Worm (Caenorhabditis elegans): ENCODE data around the gene C14B4.2.

C14B4.2 gene

ce11 chrV:19308137-19308536 lies 54.3 kb downstream of the C14B4.2 start:
- TF ChIP-seq set-16 (GFP tag; IDR thresholded peaks at IDR 0.05) = peak; percentile 69
- TF ChIP-seq Y48G9A.11 (GFP tag; IDR thresholded peaks at IDR 0.05) = no peak
- no peak for TF ChIP-seq rbr-2 (tag; optimal IDR thresholded peaks at IDR 0.05)
- TF ChIP-seq lin-38 (GFP tag; IDR thresholded peaks at IDR 0.05) = no peak
- no peak for TF ChIP-seq php-3 (GFP tag; IDR thresholded peaks at IDR 0.05)
- no peak for TF ChIP-seq egl-43 (GFP tag; IDR thresholded peaks at IDR 0.05)
- TF ChIP-seq mes-2 (tag; optimal IDR thresholded peaks at IDR 0.05; ENCODE audit: poor library complexity, severe bottlenecking) = no peak
- no peak for TF ChIP-seq F10B5.3 (tag; optimal IDR thresholded peaks at IDR 0.05)
- peak; percentile 45 for TF ChIP-seq aha-1 (tag)
- TF ChIP-seq nhr-111 (GFP tag; optimal IDR thresholded peaks at IDR 0.05) = no peak
- no peak for TF ChIP-seq T26A8.4 (GFP tag; IDR thresholded peaks at IDR 0.05)
- no peak for TF ChIP-seq daf-12 (tag; optimal IDR thresholded peaks at IDR 0.05)
- no peak for TF ChIP-seq ceh-44 (GFP tag; IDR thresholded peaks at IDR 0.05)
- no peak for TF ChIP-seq mdt-29 (GFP tag; IDR thresholded peaks at IDR 0.05)

ce11 chrV:19306906-19307305 lies 55.6 kb downstream of the C14B4.2 start, which contains the start of gene F55C9.15:
TSS of gene F55C9.15 (minus strand) at chrV:19307006.
- no peak for TF ChIP-seq R02D3.7 (tag; optimal IDR thresholded peaks at IDR 0.05)
- TF ChIP-seq T26A8.4 (GFP tag; IDR thresholded peaks at IDR 0.05) = no peak
- no peak for TF ChIP-seq ZK546.5 (tag; optimal IDR thresholded peaks at IDR 0.05)
- no peak for TF ChIP-seq nhr-28 (tag; optimal IDR thresholded peaks at IDR 0.05)
- no peak for TF ChIP-seq ceh-28 (tag; optimal IDR thresholded peaks at IDR 0.05)
- TF ChIP-seq ZK337.2 (GFP tag; IDR thresholded peaks at IDR 0.05) = no peak
- TF ChIP-seq F10B5.3 (tag; optimal IDR thresholded peaks at IDR 0.05) = no peak
- no peak for TF ChIP-seq tra-1 (GFP tag; IDR thresholded peaks at IDR 0.05)
- no peak for TF ChIP-seq pqm-1 (tag; optimal IDR thresholded peaks at IDR 0.05)
- no peak for TF ChIP-seq ceh-82 (tag; optimal IDR thresholded peaks at IDR 0.05)
- no peak for TF ChIP-seq F26F4.8 (GFP tag; conservative IDR thresholded peaks at IDR 0.05)
- TF ChIP-seq gei-8 (GFP tag; optimal IDR thresholded peaks at IDR 0.05) = no peak
- no peak for TF ChIP-seq lin-13 (GFP tag; optimal IDR thresholded peaks at IDR 0.05)
- no peak for TF ChIP-seq egl-27 (tag; optimal IDR thresholded peaks at IDR 0.05)

- peak; percentile 58 for TF ChIP-seq aha-1 (tag)
- no peak for TF ChIP-seq egl-43 (GFP tag; IDR thresholded peaks at IDR 0.05)
- no peak for TF ChIP-seq lin-38 (GFP tag; IDR thresholded peaks at IDR 0.05)
- TF ChIP-seq ceh-28 (tag; optimal IDR thresholded peaks at IDR 0.05) = peak; percentile 25
Observed at ce11 chrV:19303589-19304174, 58.8 kb downstream of the C14B4.2 start, which contains the start of the genes fbxb-63 and fbxb-61. TSS of gene fbxb-63 (minus strand) at chrV:19303730. TSS of gene fbxb-61 (plus strand) at chrV:19304124.

- TF ChIP-seq zag-1 (tag; optimal IDR thresholded peaks at IDR 0.05) (no peak), lin-29 (GFP tag; IDR thresholded peaks at IDR 0.05) (no peak), dve-1 (tag; optimal IDR thresholded peaks at IDR 0.05; ENCODE audit: insufficient read depth) (no peak), R02D3.7 (tag; optimal IDR thresholded peaks at IDR 0.05) (no peak), gei-8 (GFP tag; optimal IDR thresholded peaks at IDR 0.05) (no peak), sdz-12 (GFP tag; optimal IDR thresholded peaks at IDR 0.05) (no peak), fos-1 (tag; optimal IDR thresholded peaks at IDR 0.05) (no peak), nhr-237 (tag; optimal IDR thresholded peaks at IDR 0.05) (no peak), nhr-76 (tag; optimal IDR thresholded peaks at IDR 0.05) (no peak), ceh-20 (GFP tag; IDR thresholded peaks at IDR 0.05) (no peak), unc-39 (tag; optimal IDR thresholded peaks at IDR 0.05) (no peak), snpc-1.2 (GFP tag; IDR thresholded peaks at IDR 0.05) (no peak)
Observed at ce11 chrV:19301934-19302333, 60.5 kb downstream of the C14B4.2 start, which contains the start of gene fbxb-62. TSS of gene fbxb-62 (minus strand) at chrV:19302034.
